Worm (Caenorhabditis elegans) whole organism, L1 larva: ENCODE measurements around the gene C03E10.1.

Experiments used
- nhr-90 ChIP-seq: sonication (generic microtip); optimal IDR thresholded peaks from 2 replicates; lab custom pipeline; 2016; ENCODE audit warnings: mild to moderate bottlenecking, missing genetic modification characterization, missing compliant biosample characterization; ENCODE audit not compliant: poor library complexity
- snpc-4 ChIP-seq: fragments of 150-350 bp; optimal IDR thresholded peaks from 2 replicates; lab custom pipeline; 2014; ENCODE audit warnings: missing biosample characterization, missing genetic modification characterization
- ztf-11 ChIP-seq, 2 experiments: sonication (generic microtip); optimal IDR thresholded peaks; 2 replicates each; lab custom pipeline; 2016 to 2017; ENCODE audit warnings: missing genetic modification characterization in 2 of 2, missing biosample characterization in 1 of 2, missing compliant biosample characterization in 1 of 2

ce11 chrV:11320860-11321259 is 29.9 kb downstream of the C03E10.1 start:
- TF ChIP-seq snpc-4 (tag; lab: Kevin White, UChicago) (no peak), ztf-11 (tag; optimal IDR thresholded peaks at IDR 0.05; lab: Kevin White, UChicago) (no peak), nhr-90 (tag; lab: Kevin White, UChicago) (no peak)
